Worm (Caenorhabditis elegans) whole organism, L4 larva: ENCODE data around the gene srd-38.

ENCODE experiments used
- F26F4.8 ChIP-seq: fragments of 200-800 bp; sonication (Bioruptor generic); conservative IDR thresholded peaks from 2 replicates; pipeline ENCODE4 v1.3.6; 2022; ENCODE audit warnings: missing genetic modification characterization, missing compliant biosample characterization
- F37D6.2 ChIP-seq: sonication (generic microtip); optimal IDR thresholded peaks from 2 replicates; lab custom pipeline; 2016; ENCODE audit warnings: mild to moderate bottlenecking, missing genetic modification characterization, missing compliant biosample characterization
- F49E8.2 ChIP-seq: sonication (generic microtip); optimal IDR thresholded peaks from 2 replicates; lab custom pipeline; 2016; ENCODE audit warnings: missing compliant biosample characterization, mild to moderate bottlenecking, missing genetic modification characterization, borderline replicate concordance
- T20F7.1 ChIP-seq: fragments of 200-800 bp; sonication (Bioruptor generic); optimal IDR thresholded peaks from 2 replicates; lab custom pipeline; 2018; ENCODE audit warnings: mild to moderate bottlenecking, missing genetic modification characterization, missing compliant biosample characterization
- Y5F2A.4 ChIP-seq: fragments of 200-800 bp; sonication (Bioruptor generic); optimal IDR thresholded peaks from 2 replicates; lab custom pipeline; 2018; ENCODE audit warnings: mild to moderate bottlenecking, missing genetic modification characterization, missing compliant biosample characterization
- Y75B8A.6 ChIP-seq: fragments of 200-800 bp; sonication (Bioruptor generic); IDR thresholded peaks from 2 replicates; pipeline ENCODE4 v1.3.6; 2022; ENCODE audit warnings: missing genetic modification reagents, missing genetic modification characterization, missing compliant biosample characterization
- aha-1 ChIP-seq: fragments of 150-350 bp; peaks from one replicate; lab custom pipeline; 2014; ENCODE audit warnings: missing biosample characterization, missing genetic modification characterization
- attf-4 ChIP-seq: sonication (generic microtip); optimal IDR thresholded peaks from 3 replicates; lab custom pipeline; 2017; ENCODE audit warnings: missing biosample characterization, missing genetic modification characterization
- ceh-20 ChIP-seq: fragments of 200-800 bp; sonication (Bioruptor generic); IDR thresholded peaks from 2 replicates; pipeline ENCODE4 v1.3.6; 2022; ENCODE audit warnings: missing genetic modification reagents, missing genetic modification characterization, missing compliant biosample characterization
- ceh-28 ChIP-seq: fragments of 150-350 bp; optimal IDR thresholded peaks from 2 replicates; lab custom pipeline; 2014; ENCODE audit warnings: missing biosample characterization, missing genetic modification reagents, missing genetic modification characterization
- ces-1 ChIP-seq: fragments of 150-350 bp; sonication (generic microtip); optimal IDR thresholded peaks from 4 replicates; lab custom pipeline; 2014; ENCODE audit warnings: missing biosample characterization, missing genetic modification reagents, missing genetic modification characterization
- dmd-6 ChIP-seq: fragments of 200-800 bp; sonication (Bioruptor generic); IDR thresholded peaks from 2 replicates; pipeline ENCODE4 v1.3.6; 2022; ENCODE audit warnings: missing genetic modification reagents, missing genetic modification characterization, missing compliant biosample characterization
- dve-1 ChIP-seq: sonication (generic microtip); optimal IDR thresholded peaks from 2 replicates; lab custom pipeline; 2017; ENCODE audit warnings: antibody characterized with exemption, mild to moderate bottlenecking, missing genetic modification characterization, missing compliant biosample characterization; ENCODE audit not compliant: insufficient read depth
- egl-43 ChIP-seq: fragments of 200-800 bp; sonication (Bioruptor generic); IDR thresholded peaks from 2 replicates; pipeline ENCODE4 v1.3.6; 2022; ENCODE audit warnings: missing genetic modification reagents, missing genetic modification characterization, missing compliant biosample characterization
- gei-8 ChIP-seq: fragments of 200-800 bp; sonication (Bioruptor generic); optimal IDR thresholded peaks from 2 replicates; lab custom pipeline; 2018; ENCODE audit warnings: mild to moderate bottlenecking, missing genetic modification characterization, missing compliant biosample characterization
- hlh-11 ChIP-seq: fragments of 200-800 bp; sonication (Bioruptor generic); optimal IDR thresholded peaks from 2 replicates; lab custom pipeline; 2018; ENCODE audit warnings: mild to moderate bottlenecking, missing genetic modification characterization, missing compliant biosample characterization
- hlh-30 ChIP-seq: sonication (generic microtip); optimal IDR thresholded peaks from 2 replicates; lab custom pipeline; 2017; ENCODE audit warnings: antibody characterized with exemption, mild to moderate bottlenecking, missing genetic modification characterization, missing compliant biosample characterization; ENCODE audit not compliant: insufficient read depth
- hmg-1.1 ChIP-seq: fragments of 200-800 bp; sonication (Bioruptor generic); IDR thresholded peaks from 2 replicates; pipeline ENCODE4 v1.3.6; 2022; ENCODE audit warnings: missing genetic modification reagents, missing genetic modification characterization, missing compliant biosample characterization
- lim-7 ChIP-seq: fragments of 200-800 bp; sonication (Bioruptor generic); IDR thresholded peaks from 2 replicates; pipeline ENCODE4 v1.3.6; 2022; ENCODE audit warnings: missing genetic modification characterization, missing compliant biosample characterization
- lin-1 ChIP-seq: fragments of 200-800 bp; sonication (Bioruptor generic); IDR thresholded peaks from 2 replicates; pipeline ENCODE4 v1.3.6; 2022; ENCODE audit warnings: missing genetic modification reagents, missing genetic modification characterization, missing compliant biosample characterization
- lin-29 ChIP-seq: fragments of 200-800 bp; sonication (Bioruptor generic); IDR thresholded peaks from 2 replicates; pipeline ENCODE4 v1.3.6; 2022; ENCODE audit warnings: missing genetic modification reagents, missing genetic modification characterization, missing compliant biosample characterization
- lin-39 ChIP-seq: fragments of 150-350 bp; optimal IDR thresholded peaks from 2 replicates; lab custom pipeline; 2014; ENCODE audit warnings: missing biosample characterization, missing genetic modification reagents, missing genetic modification characterization
- madf-5 ChIP-seq, 2 experiments: fragments of 200-800 bp; sonication (Bioruptor generic); IDR thresholded peaks; 2 replicates each; pipeline ENCODE4 v1.3.6; 2022; ENCODE audit warnings: missing compliant biosample characterization in 2 of 2, missing genetic modification characterization in 2 of 2
- madf-9 ChIP-seq: fragments of 200-800 bp; sonication (Bioruptor generic); conservative IDR thresholded peaks from 2 replicates; pipeline ENCODE4 v1.3.6; 2022; ENCODE audit warnings: missing genetic modification reagents, missing genetic modification characterization, missing compliant biosample characterization
- mdl-1 ChIP-seq, 2 experiments: fragments of 150-350 bp in 1 of 2; sonication (generic microtip) in 1 of 2; optimal IDR thresholded peaks; 2 replicates each; lab custom pipeline; 2014 to 2017; ENCODE audit warnings: missing biosample characterization in 2 of 2, missing genetic modification characterization in 2 of 2
- mdt-29 ChIP-seq: fragments of 200-800 bp; sonication (Bioruptor generic); IDR thresholded peaks from 2 replicates; pipeline ENCODE4 v1.3.6; 2022; ENCODE audit warnings: missing genetic modification reagents, missing genetic modification characterization, missing compliant biosample characterization
- mep-1 ChIP-seq: fragments of 150-350 bp; sonication (generic microtip); optimal IDR thresholded peaks from 3 replicates; lab custom pipeline; 2014; ENCODE audit warnings: missing biosample characterization, missing genetic modification characterization
- nhr-237 ChIP-seq: sonication (generic microtip); optimal IDR thresholded peaks from 2 replicates; lab custom pipeline; 2017; ENCODE audit warnings: missing biosample characterization, missing genetic modification characterization
- nhr-28 ChIP-seq: fragments of 150-350 bp; optimal IDR thresholded peaks from 2 replicates; lab custom pipeline; 2014; ENCODE audit warnings: missing biosample characterization, missing genetic modification characterization
- nhr-48 ChIP-seq: sonication (generic microtip); optimal IDR thresholded peaks from 2 replicates; lab custom pipeline; 2016; ENCODE audit warnings: mild to moderate bottlenecking, missing genetic modification characterization, missing compliant biosample characterization
- nhr-6 ChIP-seq: fragments of 150-350 bp; optimal IDR thresholded peaks from 2 replicates; lab custom pipeline; 2014; ENCODE audit warnings: missing biosample characterization, missing genetic modification characterization
- pha-4 ChIP-seq, 2 experiments: fragments of 150-350 bp in 1 of 2; fragments of 200-800 bp in 1 of 2; sonication (Bioruptor generic) in 1 of 2; IDR thresholded peaks in 1 of 2; optimal IDR thresholded peaks in 1 of 2; 2 replicates each; pipeline versions ENCODE4 v1.3.6 to Lab custom; 2014 to 2022; ENCODE audit warnings: missing genetic modification characterization in 2 of 2, missing genetic modification reagents in 2 of 2, missing biosample characterization in 1 of 2, missing compliant biosample characterization in 1 of 2
- spr-1 ChIP-seq: sonication (generic microtip); optimal IDR thresholded peaks from 2 replicates; lab custom pipeline; 2016; ENCODE audit warnings: mild to moderate bottlenecking, missing genetic modification characterization, missing compliant biosample characterization
- tag-97 ChIP-seq: fragments of 200-800 bp; sonication (Bioruptor generic); IDR thresholded peaks from 2 replicates; pipeline ENCODE4 v1.3.6; 2022; ENCODE audit warnings: missing genetic modification characterization, missing compliant biosample characterization
- tra-1 ChIP-seq: fragments of 200-800 bp; sonication (Bioruptor generic); IDR thresholded peaks from 2 replicates; pipeline ENCODE4 v1.3.6; 2022; ENCODE audit warnings: missing genetic modification reagents, missing genetic modification characterization, missing compliant biosample characterization
- unc-62 ChIP-seq, 3 experiments: fragments of 150-350 bp in 1 of 3; sonication (generic microtip); optimal IDR thresholded peaks in 2 of 3; peaks in 1 of 3; 1 replicate in 1 of 3; 2 replicates in 2 of 3; lab custom pipeline; 2014 to 2017; ENCODE audit warnings: missing biosample characterization in 3 of 3, missing genetic modification characterization in 3 of 3, missing genetic modification reagents in 3 of 3, missing genotype in 1 of 3
- zag-1 ChIP-seq: fragments of 150-350 bp; optimal IDR thresholded peaks from 2 replicates; lab custom pipeline; 2014; ENCODE audit warnings: missing biosample characterization, missing genetic modification characterization
- zip-11 ChIP-seq: fragments of 200-800 bp; sonication (Bioruptor generic); IDR thresholded peaks from 2 replicates; pipeline ENCODE4 v1.3.6; 2022; ENCODE audit warnings: missing genetic modification characterization, missing compliant biosample characterization

Gene srd-38

DNA sequence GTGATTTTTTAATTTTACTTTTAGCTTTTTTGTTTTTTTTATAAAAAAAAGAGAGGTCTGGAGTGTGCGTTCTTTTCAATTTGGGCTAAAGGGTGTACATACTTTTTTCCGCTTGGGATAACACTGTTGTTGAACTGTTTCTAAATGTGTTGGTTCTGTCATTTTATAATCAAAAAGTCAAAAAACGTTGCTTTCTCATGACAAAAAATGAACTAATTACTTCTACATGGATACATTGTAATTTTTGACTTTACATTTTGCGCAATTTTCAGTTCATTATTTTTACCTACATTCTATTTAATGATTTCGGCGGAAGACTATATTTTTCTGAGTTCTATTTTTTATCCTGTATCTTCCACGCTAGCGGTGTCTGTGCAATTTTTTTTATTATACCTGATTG is at the start of gene srd-38:
Gene srd-38, plus strand, starts transcription at position 301 of the 400 bp plus-strand sequence.
- TF ChIP-seq aha-1 (no peak), tag-97 (GFP tag; lab: Robert Waterston, UW) (no peak), nhr-6 (tag; lab: Kevin White, UChicago) (no peak), F26F4.8 (no peak), mdt-29 (GFP tag; lab: Robert Waterston, UW) (no peak), hmg-1.1 (GFP tag; lab: Robert Waterston, UW) (no peak), madf-5 (GFP tag; IDR thresholded peaks at IDR 0.05; lab: Robert Waterston, UW) (no peak)

DNA sequence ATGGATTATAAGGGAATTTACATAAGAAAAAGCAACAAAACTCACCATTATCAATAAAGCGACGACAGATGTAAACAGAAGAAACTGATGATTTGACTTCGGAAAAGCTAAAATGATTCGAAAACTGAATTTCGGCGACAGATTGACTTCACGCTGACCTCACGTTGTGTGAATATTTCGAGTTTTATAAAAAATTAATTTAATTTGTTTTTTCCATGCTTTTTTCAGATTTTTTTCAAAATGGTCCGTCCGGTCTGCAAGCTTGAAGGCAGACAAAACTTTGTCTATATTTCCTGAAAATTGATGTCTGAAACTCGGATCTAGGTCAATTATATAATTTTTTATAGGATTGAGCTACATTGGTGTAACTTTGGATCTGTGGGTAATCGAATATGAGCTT is 49.4 kb upstream of the srd-38 start, which contains the start of gene K08H2.5:
Gene K08H2.5, minus strand, starts transcription at position 101 of the 400 bp plus-strand sequence.
- TF ChIP-seq attf-4 (no peak), zip-11 (GFP tag; lab: Robert Waterston, UW) (no peak)

DNA sequence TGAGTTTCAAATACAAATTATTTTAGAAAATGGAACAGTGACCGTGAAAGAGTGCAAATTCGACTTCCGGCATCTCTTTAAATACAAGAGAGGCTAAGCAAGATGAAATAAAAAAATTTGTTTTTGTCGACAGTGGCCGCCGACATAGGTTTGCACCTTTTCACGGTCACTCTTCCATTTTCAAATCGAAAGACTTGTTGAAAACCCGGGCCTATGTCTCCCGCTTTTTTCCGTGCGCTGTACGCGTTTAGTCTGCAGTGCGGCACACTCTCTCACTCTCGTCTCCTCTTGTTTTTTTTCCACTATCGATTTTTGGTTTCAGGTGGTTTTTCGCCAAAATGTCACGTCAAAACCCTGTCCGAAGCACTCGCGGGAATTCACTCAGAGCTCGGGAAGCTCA is 46.5 kb upstream of the srd-38 start, which contains the start of gene hpl-1:
Gene hpl-1, plus strand, starts transcription at position 301 of the 400 bp plus-strand sequence.
- no peak for TF ChIP-seq F49E8.2
- no peak for TF ChIP-seq attf-4
- no peak for TF ChIP-seq lin-1 (GFP tag; lab: Robert Waterston, UW)
- no peak for TF ChIP-seq ces-1 (GFP tag; lab: Kevin White, UChicago)
- TF ChIP-seq lin-39 = no peak
- TF ChIP-seq gei-8 = no peak
- no peak for TF ChIP-seq F37D6.2 (tag; lab: Kevin White, UChicago)
- TF ChIP-seq ceh-28 (tag; lab: Kevin White, UChicago) = no peak
- no peak for TF ChIP-seq Y5F2A.4 (GFP tag; lab: Kevin White, UChicago)
- no peak for TF ChIP-seq mep-1 (tag; lab: Kevin White, UChicago)
- TF ChIP-seq nhr-237 (tag; lab: Kevin White, UChicago) = no peak
- no peak for TF ChIP-seq tra-1 (GFP tag; lab: Robert Waterston, UW)
- TF ChIP-seq madf-9 (GFP tag; lab: Robert Waterston, UW) = no peak
- TF ChIP-seq nhr-48 (tag; lab: Kevin White, UChicago) = no peak
- TF ChIP-seq zag-1 (tag; lab: Kevin White, UChicago) = no peak
- no peak for TF ChIP-seq ceh-20 (GFP tag; lab: Robert Waterston, UW)
- TF ChIP-seq F26F4.8 = no peak
- TF ChIP-seq egl-43 (GFP tag; lab: Robert Waterston, UW) = no peak
- TF ChIP-seq Y75B8A.6 (GFP tag; lab: Robert Waterston, UW) = no peak
- TF ChIP-seq spr-1 = no peak
- TF ChIP-seq, all 104 proteins: peak for 0

DNA sequence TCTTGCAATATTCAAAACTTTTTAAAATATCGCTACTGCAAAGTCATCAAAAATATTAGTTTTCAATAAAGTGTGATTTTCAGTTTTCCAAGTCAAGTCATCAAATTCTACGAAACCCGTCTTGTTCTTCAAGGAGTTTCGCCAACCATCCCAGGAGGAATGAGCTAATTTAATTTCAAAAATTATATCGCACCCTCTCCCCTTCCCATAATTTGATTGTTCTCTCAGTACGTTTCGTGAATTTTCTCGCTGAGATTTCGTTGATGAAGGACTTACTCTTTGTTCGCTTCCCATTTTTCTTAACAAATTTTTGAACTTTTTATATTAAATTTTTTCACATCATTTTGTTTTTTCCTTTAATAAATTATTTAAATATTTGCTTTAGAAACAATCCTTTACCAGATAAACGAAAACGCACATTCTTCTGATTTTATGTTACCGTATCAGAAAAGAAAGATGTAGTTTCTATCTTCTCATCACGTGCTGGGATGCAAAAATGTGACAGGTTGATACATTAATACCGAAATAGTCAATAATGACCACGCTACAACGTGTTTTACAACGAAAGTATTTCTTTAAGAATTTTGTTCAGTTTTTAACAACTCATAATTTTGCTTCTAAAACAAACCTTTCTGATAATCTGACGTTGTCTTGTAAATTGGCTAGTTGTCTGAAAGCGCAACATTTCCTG is 44.8 kb upstream of the srd-38 start:
- TF ChIP-seq mdl-1 (tag; optimal IDR thresholded peaks at IDR 0.05; lab: Kevin White, UChicago) (peak in 1 of 2 experiments; percentile 45), hlh-30 (tag; lab: Kevin White, UChicago) (peak; percentile 71), hlh-11 (tag; lab: Kevin White, UChicago) (peak; percentile 33), lin-29 (no peak), dmd-6 (peak; percentile 52), pha-4 (GFP tag; IDR thresholded peaks at IDR 0.05; lab: Robert Waterston, UW) (no peak), pha-4 (tag; optimal IDR thresholded peaks at IDR 0.05; lab: Kevin White, UChicago) (no peak), nhr-28 (peak; percentile 82), dve-1 (tag; lab: Kevin White, UChicago) (peak; percentile 67), lim-7 (GFP tag; lab: Robert Waterston, UW) (no peak), unc-62 (GFP tag; optimal IDR thresholded peaks at IDR 0.05 in 1 of 2; lab: Kevin White, UChicago) (peak in 1 of 2 experiments; percentile 3), unc-62 (tag; optimal IDR thresholded peaks at IDR 0.05; lab: Kevin White, UChicago) (no peak), T20F7.1 (GFP tag; lab: Kevin White, UChicago) (peak; percentile 29), ces-1 (GFP tag; lab: Kevin White, UChicago) (peak; percentile 85)
